Fruit fly (Drosophila melanogaster) Kc167 (cell line): ENCODE data around the gene Trp1.

ENCODE experiments used
- Myc ChIP-seq: fragments of >200 bp; optimal IDR thresholded peaks from 2 replicates; lab custom pipeline; 2017; ENCODE audit warnings: missing external identifiers
- psq ChIP-seq: fragments of >200 bp; optimal IDR thresholded peaks from 2 replicates; lab custom pipeline; 2017; ENCODE audit warnings: missing external identifiers

DNA sequence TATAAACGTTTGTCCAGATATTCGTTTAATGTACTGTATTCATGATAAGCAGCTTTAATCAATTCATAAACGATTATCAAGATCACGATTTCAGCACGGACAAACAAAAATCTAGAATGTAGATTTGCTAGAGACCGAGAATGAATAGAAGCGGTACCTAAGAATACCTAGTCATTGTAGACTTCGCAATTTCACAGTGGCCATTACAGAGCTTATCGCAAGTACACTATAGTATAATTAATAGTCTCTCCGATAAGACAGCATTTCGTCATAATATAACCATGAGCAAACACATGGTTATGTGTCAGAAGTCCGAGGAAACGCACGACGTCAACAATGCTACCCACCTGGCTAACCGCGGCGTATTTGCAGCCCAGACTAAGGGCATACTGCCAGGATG, 40.1 kb downstream of the Trp1 start, which contains the start of gene CG33301:
- TF ChIP-seq Myc (lab: Kevin White, UChicago) (no peak), psq (no peak)
